Fruit fly (Drosophila melanogaster) whole organism, larva: ENCODE results near the gene CG34117.

Experiments used
- noc ChIP-seq: fragments of 200-800 bp; sonication (Bioruptor generic); optimal IDR thresholded peaks from 3 replicates; lab custom pipeline; 2019; ENCODE audit warnings: missing biosample characterization, mild to moderate bottlenecking, missing genetic modification characterization, moderate library complexity

CG34117 gene

DNA sequence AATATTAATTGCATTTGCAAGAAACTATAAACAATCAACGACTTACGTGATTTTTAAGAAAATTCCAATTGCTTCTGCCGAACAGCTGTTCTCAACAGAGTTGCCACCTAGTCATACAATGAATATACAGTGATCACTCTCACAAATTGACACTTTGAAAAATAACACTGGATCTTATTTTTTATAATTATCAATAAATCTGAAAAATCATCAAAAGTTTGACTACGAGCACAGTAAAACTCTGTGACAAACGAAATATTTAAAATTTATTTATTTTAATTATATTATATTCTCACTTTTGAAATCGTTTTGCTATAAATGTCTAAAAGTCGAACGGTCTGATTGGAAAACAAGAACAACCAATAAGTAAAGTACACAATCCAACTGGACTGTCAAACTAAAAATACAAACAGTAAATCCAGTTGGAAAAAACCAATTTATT is at the start of gene CG34117:
Gene CG34117, minus strand, starts transcription at position 103 of the 442 bp plus-strand sequence.
- TF ChIP-seq noc (tag; lab: Kevin White, UChicago) = peak; percentile 85

- TF ChIP-seq noc (tag; lab: Kevin White, UChicago) = no peak
Observed at dm6 chr3R:9448320-9448719, 48.5 kb upstream of the CG34117 start.

DNA sequence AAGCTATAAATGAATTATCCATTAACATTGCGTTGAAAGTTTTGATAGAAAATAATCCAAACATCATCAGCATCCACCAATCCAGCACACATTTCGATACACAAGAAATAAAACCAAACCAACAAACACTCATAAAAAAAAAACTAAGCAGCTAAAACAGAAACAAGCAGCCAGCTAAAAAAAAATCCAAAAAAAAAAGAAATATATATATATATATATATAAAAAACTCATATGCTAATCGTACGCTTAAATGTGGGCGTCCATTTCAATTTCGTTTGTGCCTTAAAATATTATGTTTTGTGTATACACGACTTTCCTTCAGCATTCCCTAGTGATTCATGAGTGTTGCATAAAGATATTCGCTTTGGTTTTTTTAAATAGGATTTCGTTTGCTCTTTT is 42.1 kb upstream of the CG34117 start:
- no peak for TF ChIP-seq noc (tag; lab: Kevin White, UChicago)

DNA sequence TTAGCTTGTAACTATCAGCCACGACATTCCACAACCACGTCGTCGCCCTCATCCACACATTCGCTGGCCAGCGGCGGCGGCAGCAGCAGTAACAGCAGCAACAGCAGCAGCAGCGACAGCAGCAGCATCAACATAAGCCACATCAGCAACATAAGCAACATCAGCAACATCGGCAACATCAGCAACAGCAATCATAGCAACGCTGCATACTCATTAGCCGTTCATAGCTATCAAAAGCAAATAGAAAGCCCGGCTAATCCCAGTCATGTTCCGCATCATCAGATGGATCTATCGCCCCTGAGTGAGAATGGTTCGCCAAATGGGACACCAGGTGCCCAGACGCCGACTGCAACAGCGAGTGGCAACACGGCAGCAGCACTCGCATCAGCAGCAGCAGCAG is 41.3 kb upstream of the CG34117 start:
- TF ChIP-seq noc (tag; lab: Kevin White, UChicago) = no peak

dm6 chr3R:9437618-9438017 is 37.8 kb upstream of the CG34117 start:
- no peak for TF ChIP-seq noc (tag; lab: Kevin White, UChicago)

dm6 chr3R:9436358-9436972 is 36.6 kb upstream of the CG34117 start:
- peak; percentile 38 for TF ChIP-seq noc (tag; lab: Kevin White, UChicago)

- no peak for TF ChIP-seq noc (tag; lab: Kevin White, UChicago)
Observed at dm6 chr3R:9435898-9436297, 36.0 kb upstream of the CG34117 start.

- peak; percentile 91 for TF ChIP-seq noc (tag; lab: Kevin White, UChicago)
Observed at dm6 chr3R:9434543-9435407, 34.9 kb upstream of the CG34117 start.

- TF ChIP-seq noc (tag; lab: Kevin White, UChicago) = no peak
Observed at dm6 chr3R:9433774-9434173, 33.9 kb upstream of the CG34117 start.

dm6 chr3R:9433270-9433669 is 33.4 kb upstream of the CG34117 start:
- no peak for TF ChIP-seq noc (tag; lab: Kevin White, UChicago)

DNA sequence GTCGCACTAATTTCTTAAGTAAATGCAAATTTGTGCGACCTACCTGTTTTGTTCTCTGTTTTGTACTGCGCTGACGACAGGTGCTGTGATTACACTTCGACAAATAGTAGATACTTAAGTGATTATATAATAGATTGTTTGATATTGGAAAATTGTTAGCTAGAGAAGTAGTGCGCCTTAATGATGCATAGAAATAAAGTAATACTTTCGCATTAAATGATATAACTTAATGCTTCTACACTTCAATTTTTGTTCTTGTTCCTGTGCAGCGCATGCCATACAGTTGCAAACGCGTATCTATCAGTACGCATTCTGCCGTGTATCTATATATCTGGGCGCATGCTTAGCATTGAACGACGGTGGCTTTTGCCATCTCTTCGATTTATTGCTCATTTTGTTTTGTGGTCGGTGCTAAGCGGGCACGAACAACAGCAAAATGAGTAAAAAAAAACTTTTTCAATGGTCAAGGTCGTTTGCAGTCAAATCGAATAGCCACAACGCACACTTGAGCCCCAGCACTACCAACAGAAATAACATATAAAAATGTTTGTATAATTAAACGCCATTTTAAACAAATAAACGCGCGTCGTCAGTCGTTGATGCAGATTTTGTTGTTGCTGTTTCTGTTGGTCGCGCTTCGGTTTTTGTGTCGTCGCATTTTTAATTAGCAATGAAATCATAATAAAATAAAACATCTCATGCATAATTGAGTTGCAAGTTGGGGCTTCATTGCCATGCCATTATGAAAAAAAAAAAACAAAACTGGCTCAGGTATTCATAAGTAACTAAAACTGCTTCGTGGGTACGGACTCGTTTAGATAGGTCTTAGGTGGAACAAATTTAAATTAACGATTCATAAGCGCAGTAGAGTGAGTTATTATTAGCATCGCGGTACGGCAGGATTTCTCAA is 30.7 kb upstream of the CG34117 start:
- peak; percentile 78 for TF ChIP-seq noc (tag; lab: Kevin White, UChicago)

dm6 chr3R:9428988-9429387 is 29.1 kb upstream of the CG34117 start:
- peak; percentile 90 for TF ChIP-seq noc (tag; lab: Kevin White, UChicago)

- no peak for TF ChIP-seq noc (tag; lab: Kevin White, UChicago)
Observed at dm6 chr3R:9428189-9428699, 28.4 kb upstream of the CG34117 start.

DNA sequence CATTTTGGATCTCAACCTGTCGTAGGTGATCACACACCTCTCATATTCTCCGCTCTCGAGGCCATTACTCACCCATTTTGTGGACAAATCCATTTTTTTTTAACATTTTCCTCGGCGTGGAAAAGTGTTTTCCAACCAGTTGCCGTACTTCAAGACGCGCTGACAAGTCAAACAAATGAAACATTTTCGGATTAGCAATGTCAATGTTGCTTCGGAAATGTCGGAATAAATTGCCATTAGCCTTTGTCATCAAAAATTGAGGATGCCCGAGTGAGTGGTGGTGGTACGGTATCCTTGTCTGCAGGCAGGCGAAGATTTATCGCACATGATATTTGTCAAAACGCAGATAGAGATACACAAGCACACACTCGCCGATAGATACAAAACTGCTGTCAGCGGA is 27.5 kb upstream of the CG34117 start:
- TF ChIP-seq noc (tag; lab: Kevin White, UChicago) = no peak

- TF ChIP-seq noc (tag; lab: Kevin White, UChicago) = no peak
Observed at dm6 chr3R:9424061-9424665, 24.3 kb upstream of the CG34117 start.
